Comparison of ENCODE assay signal across 1 fruit fly cellular context in genomic region chr3L:820332-820731, dm6.
TF ChIP-seq lines count a peak whose summit lies in the region.

No protein-coding gene starts in this region.

TF ChIP-seq in whole organism, embryonic, 481 proteins besides CTCF, POLR2A, EP300 and RAD21 (continued from another document and continues in another):
- no peak for TF ChIP-seq pan (optimal IDR thresholded peaks at IDR 0.05; lab: Kevin White, UChicago)
- TF ChIP-seq pan (GFP tag; optimal IDR thresholded peaks at IDR 0.05 in 1 of 2, IDR thresholded peaks at IDR 0.05 in 1 of 2) = peak in 1 of 2 experiments; percentile 80
- peak; percentile 38 for TF ChIP-seq al (GFP tag; IDR thresholded peaks at IDR 0.05; lab: Robert Waterston, UW)
- TF ChIP-seq Mad (GFP tag; optimal IDR thresholded peaks at IDR 0.05; lab: Kevin White, UChicago) = peak; percentile 46
- TF ChIP-seq Sox100B (GFP tag; optimal IDR thresholded peaks at IDR 0.05; lab: Kevin White, UChicago) = peak; percentile 78
- peak; percentile 53 for TF ChIP-seq odd (GFP tag; optimal IDR thresholded peaks at IDR 0.05; lab: Kevin White, UChicago)
- peak in 1 of 3 experiments; percentile 29 for TF ChIP-seq lola (GFP tag; optimal IDR thresholded peaks at IDR 0.05; lab: Kevin White, UChicago)
- peak; percentile 65 for TF ChIP-seq Fer3 (tag; optimal IDR thresholded peaks at IDR 0.05; lab: Kevin White, UChicago)
- TF ChIP-seq CG17186 (GFP tag; optimal IDR thresholded peaks at IDR 0.05; lab: Kevin White, UChicago) = no peak
- TF ChIP-seq E2f2 (GFP tag; IDR thresholded peaks at IDR 0.05; lab: Robert Waterston, UW) = peak; percentile 38; the same call in 1 of the 2 replicates
- peak; percentile 74 for TF ChIP-seq CG13424 (tag; optimal IDR thresholded peaks at IDR 0.05; lab: Kevin White, UChicago)
- TF ChIP-seq Hmx (GFP tag; optimal IDR thresholded peaks at IDR 0.05; lab: Kevin White, UChicago) = no peak
- TF ChIP-seq Side (GFP tag; optimal IDR thresholded peaks at IDR 0.05; lab: Kevin White, UChicago) = no peak
- peak; percentile 17 for TF ChIP-seq Ravus (GFP tag; IDR thresholded peaks at IDR 0.05; lab: Robert Waterston, UW)
- no peak for TF ChIP-seq eyg (GFP tag; optimal IDR thresholded peaks at IDR 0.05; lab: Kevin White, UChicago)
- TF ChIP-seq fru (optimal IDR thresholded peaks at IDR 0.05; lab: Kevin White, UChicago) = no peak
- TF ChIP-seq Jarid2 (GFP tag; optimal IDR thresholded peaks at IDR 0.05; lab: Kevin White, UChicago) = peak; percentile 35
- TF ChIP-seq Aef1 (GFP tag; IDR thresholded peaks at IDR 0.05; lab: Robert Waterston, UW) = peak; percentile 71
- TF ChIP-seq salm (tag; optimal IDR thresholded peaks at IDR 0.05; lab: Kevin White, UChicago) = peak; percentile 52
- no peak for TF ChIP-seq danr (GFP tag; IDR thresholded peaks at IDR 0.05; lab: Robert Waterston, UW)
- no peak for TF ChIP-seq aop (GFP tag; IDR thresholded peaks at IDR 0.05; lab: Robert Waterston, UW)
- peak; percentile 28 for TF ChIP-seq zf30C (GFP tag; optimal IDR thresholded peaks at IDR 0.05; lab: Kevin White, UChicago)
- peak; percentile 85 for TF ChIP-seq gem (tag; optimal IDR thresholded peaks at IDR 0.05; lab: Kevin White, UChicago)
- no peak for TF ChIP-seq pfk (GFP tag; optimal IDR thresholded peaks at IDR 0.05; lab: Kevin White, UChicago)
- no peak for TF ChIP-seq emc (GFP tag; optimal IDR thresholded peaks at IDR 0.05; lab: Kevin White, UChicago)
- TF ChIP-seq Ssrp (tag; optimal IDR thresholded peaks at IDR 0.05; lab: Kevin White, UChicago) = peak; percentile 76
- no peak for TF ChIP-seq CG16779 (GFP tag; IDR thresholded peaks at IDR 0.05; lab: Robert Waterston, UW)
- peak; percentile 20 for TF ChIP-seq jing (GFP tag; optimal IDR thresholded peaks at IDR 0.05; lab: Kevin White, UChicago)
- peak; percentile 86 for TF ChIP-seq CG31441 (GFP tag; IDR thresholded peaks at IDR 0.05; lab: Robert Waterston, UW)
- TF ChIP-seq CG10959 (GFP tag; IDR thresholded peaks at IDR 0.05; lab: Robert Waterston, UW) = no peak
- peak; percentile 24 for TF ChIP-seq Lhr (GFP tag; optimal IDR thresholded peaks at IDR 0.05; lab: Kevin White, UChicago)
- TF ChIP-seq dimm (GFP tag; IDR thresholded peaks at IDR 0.05; lab: Robert Waterston, UW) = peak; percentile 51; the same call in 1 of the 2 replicates
- TF ChIP-seq CG6765 (GFP tag; optimal IDR thresholded peaks at IDR 0.05; lab: Kevin White, UChicago) = no peak
- peak; percentile 69 for TF ChIP-seq Awh (GFP tag; IDR thresholded peaks at IDR 0.05; lab: Robert Waterston, UW)
- no peak for TF ChIP-seq pho (GFP tag; optimal IDR thresholded peaks at IDR 0.05; lab: Kevin White, UChicago)
- no peak for TF ChIP-seq CG7745 (tag; optimal IDR thresholded peaks at IDR 0.05; lab: Kevin White, UChicago)
- peak; percentile 54 for TF ChIP-seq CG1603 (tag; optimal IDR thresholded peaks at IDR 0.05; lab: Kevin White, UChicago)
- TF ChIP-seq CG5245 (GFP tag; optimal IDR thresholded peaks at IDR 0.05; lab: Kevin White, UChicago) = peak; percentile 41
- no peak; the same call in 1 of the 2 replicates for TF ChIP-seq CG14667 (GFP tag; IDR thresholded peaks at IDR 0.05; lab: Robert Waterston, UW)
- TF ChIP-seq ham (GFP tag; IDR thresholded peaks at IDR 0.05; lab: Robert Waterston, UW) = no peak
- TF ChIP-seq CG10979 (tag; optimal IDR thresholded peaks at IDR 0.05; lab: Kevin White, UChicago) = peak; percentile 74
- TF ChIP-seq ro (GFP tag; IDR thresholded peaks at IDR 0.05; lab: Robert Waterston, UW) = peak; percentile 17; the same call in 1 of the 2 replicates
- peak; percentile 78 for TF ChIP-seq Fer1 (GFP tag; optimal IDR thresholded peaks at IDR 0.05; lab: Kevin White, UChicago)
- TF ChIP-seq inv (GFP tag; IDR thresholded peaks at IDR 0.05; lab: Robert Waterston, UW; ENCODE audit: partially characterized antibody) = no peak
- TF ChIP-seq CG15479 (GFP tag; optimal IDR thresholded peaks at IDR 0.05; lab: Kevin White, UChicago) = no peak
- no peak for TF ChIP-seq crol (GFP tag; IDR thresholded peaks at IDR 0.05; lab: Robert Waterston, UW)
- TF ChIP-seq Mes4 (GFP tag; optimal IDR thresholded peaks at IDR 0.05; lab: Kevin White, UChicago) = peak; percentile 14
- peak; percentile 50; the same call in 1 of the 2 replicates for TF ChIP-seq chm (GFP tag; IDR thresholded peaks at IDR 0.05; lab: Robert Waterston, UW)
- peak; percentile 35; the same call in 1 of the 2 replicates for TF ChIP-seq CG6272 (GFP tag; IDR thresholded peaks at IDR 0.05; lab: Robert Waterston, UW)
- TF ChIP-seq D19B (GFP tag; optimal IDR thresholded peaks at IDR 0.05; lab: Kevin White, UChicago) = no peak
- TF ChIP-seq CG13624 (GFP tag; optimal IDR thresholded peaks at IDR 0.05; lab: Kevin White, UChicago) = no peak
- no peak for TF ChIP-seq stwl (tag; optimal IDR thresholded peaks at IDR 0.05; lab: Kevin White, UChicago)
- TF ChIP-seq Opbp (GFP tag; IDR thresholded peaks at IDR 0.05; lab: Robert Waterston, UW; ENCODE audit: partially characterized antibody) = no peak
- no peak for TF ChIP-seq trh (GFP tag; optimal IDR thresholded peaks at IDR 0.05; lab: Kevin White, UChicago)
- TF ChIP-seq Gsc (GFP tag; IDR thresholded peaks at IDR 0.05; lab: Robert Waterston, UW) = peak; percentile 57; the same call in 1 of the 2 replicates
- TF ChIP-seq CG32532 (GFP tag; IDR thresholded peaks at IDR 0.05; lab: Robert Waterston, UW) = peak; percentile 73
- no peak for TF ChIP-seq Doc3 (GFP tag; IDR thresholded peaks at IDR 0.05; lab: Robert Waterston, UW; ENCODE audit: partially characterized antibody)
- no peak for TF ChIP-seq z (GFP tag; IDR thresholded peaks at IDR 0.05; lab: Robert Waterston, UW)
- TF ChIP-seq wek (GFP tag; optimal IDR thresholded peaks at IDR 0.05; lab: Kevin White, UChicago) = no peak
- TF ChIP-seq ac (GFP tag; optimal IDR thresholded peaks at IDR 0.05; lab: Kevin White, UChicago) = no peak
- peak; percentile 68 for TF ChIP-seq lbe (GFP tag; optimal IDR thresholded peaks at IDR 0.05; lab: Kevin White, UChicago)
- TF ChIP-seq bcd (GFP tag; optimal IDR thresholded peaks at IDR 0.05; lab: Kevin White, UChicago) = peak; percentile 54
- TF ChIP-seq phol (tag; optimal IDR thresholded peaks at IDR 0.05; lab: Kevin White, UChicago) = peak; percentile 78
- TF ChIP-seq ranshi (GFP tag; IDR thresholded peaks at IDR 0.05; lab: Robert Waterston, UW) = peak; percentile 64
- TF ChIP-seq Mrtf (GFP tag; IDR thresholded peaks at IDR 0.05; lab: Robert Waterston, UW) = peak; percentile 76; the same call in 2 of the 3 replicates
- no peak for TF ChIP-seq Neu2 (GFP tag; optimal IDR thresholded peaks at IDR 0.05; lab: Kevin White, UChicago; ENCODE audit: borderline replicate concordance)
- peak; percentile 81 for TF ChIP-seq HLH3B (GFP tag; IDR thresholded peaks at IDR 0.05; lab: Robert Waterston, UW)
- no peak for TF ChIP-seq CG1792 (GFP tag; optimal IDR thresholded peaks at IDR 0.05; lab: Kevin White, UChicago)
- no peak for TF ChIP-seq shn (GFP tag; optimal IDR thresholded peaks at IDR 0.05; lab: Kevin White, UChicago)
- peak in 1 of 2 experiments; percentile 35 for TF ChIP-seq chif (GFP tag; optimal IDR thresholded peaks at IDR 0.05; lab: Kevin White, UChicago)
- TF ChIP-seq Ets97D (GFP tag; optimal IDR thresholded peaks at IDR 0.05; lab: Kevin White, UChicago) = no peak
- TF ChIP-seq dati (GFP tag; IDR thresholded peaks at IDR 0.05; lab: Robert Waterston, UW) = no peak
- TF ChIP-seq Oaz (GFP tag; IDR thresholded peaks at IDR 0.05; lab: Robert Waterston, UW) = peak; percentile 52; the same call in 1 of the 2 replicates
- no peak for TF ChIP-seq btn (GFP tag; optimal IDR thresholded peaks at IDR 0.05; lab: Kevin White, UChicago)
- no peak for TF ChIP-seq tup (GFP tag; optimal IDR thresholded peaks at IDR 0.05; lab: Kevin White, UChicago)
- TF ChIP-seq grn (GFP tag; optimal IDR thresholded peaks at IDR 0.05; lab: Kevin White, UChicago) = no peak
- no peak for TF ChIP-seq GATAe (GFP tag; conservative IDR thresholded peaks at IDR 0.05; lab: Robert Waterston, UW)
- TF ChIP-seq CG4282 (GFP tag; optimal IDR thresholded peaks at IDR 0.05; lab: Kevin White, UChicago) = no peak
- TF ChIP-seq CG43689 (GFP tag; IDR thresholded peaks at IDR 0.05; lab: Robert Waterston, UW) = peak; percentile 31; the same call in 1 of the 2 replicates
- TF ChIP-seq Dll (GFP tag; IDR thresholded peaks at IDR 0.05; lab: Robert Waterston, UW; ENCODE audit: partially characterized antibody) = no peak
- no peak for TF ChIP-seq Ets65A (GFP tag; lab: Kevin White, UChicago)
- peak; percentile 35 for TF ChIP-seq zen (tag; optimal IDR thresholded peaks at IDR 0.05; lab: Kevin White, UChicago)
- no peak for TF ChIP-seq Fer2 (tag; optimal IDR thresholded peaks at IDR 0.05; lab: Kevin White, UChicago)
- peak; percentile 87 for TF ChIP-seq tgo (GFP tag; IDR thresholded peaks at IDR 0.05; lab: Robert Waterston, UW)
- peak; percentile 78 for TF ChIP-seq CG10366 (GFP tag; IDR thresholded peaks at IDR 0.05; lab: Robert Waterston, UW)
- peak; percentile 31 for TF ChIP-seq CG15514 (GFP tag; optimal IDR thresholded peaks at IDR 0.05; lab: Kevin White, UChicago)
- TF ChIP-seq CG17568 (GFP tag; optimal IDR thresholded peaks at IDR 0.05; lab: Kevin White, UChicago) = peak; percentile 36
- TF ChIP-seq CG2199 (GFP tag; IDR thresholded peaks at IDR 0.05; lab: Robert Waterston, UW) = 0 out of 3 replicates have a peak, but pooled peaks have one; percentile 52
- TF ChIP-seq CG2712 (tag; optimal IDR thresholded peaks at IDR 0.05; lab: Kevin White, UChicago) = peak; percentile 71
- peak; percentile 78 for TF ChIP-seq CG7839 (tag; optimal IDR thresholded peaks at IDR 0.05; lab: Kevin White, UChicago)
- TF ChIP-seq gt (GFP tag; IDR thresholded peaks at IDR 0.05; lab: Robert Waterston, UW) = 0 out of 2 replicates have a peak, but pooled peaks have one; percentile 15
- peak; percentile 57 for TF ChIP-seq Six4 (GFP tag; optimal IDR thresholded peaks at IDR 0.05; lab: Kevin White, UChicago)
- no peak for TF ChIP-seq fu2 (GFP tag; optimal IDR thresholded peaks at IDR 0.05; lab: Kevin White, UChicago)
- TF ChIP-seq CG5180 (GFP tag; optimal IDR thresholded peaks at IDR 0.05; lab: Kevin White, UChicago) = peak; percentile 22
- no peak for TF ChIP-seq CHES-1-like (GFP tag; optimal IDR thresholded peaks at IDR 0.05; lab: Kevin White, UChicago)
- no peak for TF ChIP-seq CG17612 (GFP tag; IDR thresholded peaks at IDR 0.05; lab: Robert Waterston, UW)
- no peak for TF ChIP-seq Dp (GFP tag; optimal IDR thresholded peaks at IDR 0.05; lab: Kevin White, UChicago)
- TF ChIP-seq bowl (GFP tag; IDR thresholded peaks at IDR 0.05; lab: Robert Waterston, UW) = no peak
- TF ChIP-seq prd (optimal IDR thresholded peaks at IDR 0.05; lab: Kevin White, UChicago) = no peak
- peak; percentile 84 for TF ChIP-seq prd (GFP tag; IDR thresholded peaks at IDR 0.05; lab: Robert Waterston, UW)
- peak; percentile 57 for TF ChIP-seq CG10267 (tag; optimal IDR thresholded peaks at IDR 0.05; lab: Kevin White, UChicago)
- TF ChIP-seq Hr3 (GFP tag; optimal IDR thresholded peaks at IDR 0.05; lab: Kevin White, UChicago) = peak; percentile 70
- TF ChIP-seq otp (GFP tag; IDR thresholded peaks at IDR 0.05; lab: Robert Waterston, UW) = peak; percentile 70; the same call in 1 of the 3 replicates
- TF ChIP-seq CG12155 (GFP tag; optimal IDR thresholded peaks at IDR 0.05; lab: Kevin White, UChicago) = peak; percentile 36
- TF ChIP-seq CG14050 (GFP tag; IDR thresholded peaks at IDR 0.05; lab: Robert Waterston, UW) = peak; percentile 65
- peak; percentile 69 for TF ChIP-seq CG13296 (GFP tag; optimal IDR thresholded peaks at IDR 0.05; lab: Kevin White, UChicago)
- peak; percentile 69 for TF ChIP-seq CG17829 (tag; optimal IDR thresholded peaks at IDR 0.05; lab: Kevin White, UChicago)
- TF ChIP-seq CG8765 (GFP tag; IDR thresholded peaks at IDR 0.05; lab: Robert Waterston, UW) = peak; percentile 11; the same call in 1 of the 2 replicates
- peak; percentile 35; the same call in 1 of the 2 replicates for TF ChIP-seq CG11085 (GFP tag; IDR thresholded peaks at IDR 0.05; lab: Robert Waterston, UW)
- TF ChIP-seq CG13123 (GFP tag; optimal IDR thresholded peaks at IDR 0.05; lab: Kevin White, UChicago) = peak; percentile 16
- TF ChIP-seq MESR4 (GFP tag; optimal IDR thresholded peaks at IDR 0.05; lab: Kevin White, UChicago) = no peak
- peak; percentile 78 for TF ChIP-seq CG14014 (GFP tag; IDR thresholded peaks at IDR 0.05; lab: Robert Waterston, UW)
- TF ChIP-seq mld (GFP tag; IDR thresholded peaks at IDR 0.05; lab: Robert Waterston, UW; ENCODE audit: partially characterized antibody) = no peak
- no peak for TF ChIP-seq CG30020 (tag; optimal IDR thresholded peaks at IDR 0.05; lab: Kevin White, UChicago)
- no peak for TF ChIP-seq BEAF-32 (GFP tag; optimal IDR thresholded peaks at IDR 0.05; lab: Kevin White, UChicago)
- peak; percentile 63 for TF ChIP-seq tin (GFP tag; optimal IDR thresholded peaks at IDR 0.05; lab: Kevin White, UChicago)
- TF ChIP-seq CG6254 (GFP tag; optimal IDR thresholded peaks at IDR 0.05; lab: Kevin White, UChicago) = peak; percentile 44
- TF ChIP-seq CG6854 (GFP tag; optimal IDR thresholded peaks at IDR 0.05; lab: Kevin White, UChicago) = peak; percentile 28
- no peak for TF ChIP-seq fd64A (GFP tag; optimal IDR thresholded peaks at IDR 0.05; lab: Kevin White, UChicago)
- TF ChIP-seq CG11696 (GFP tag; IDR thresholded peaks at IDR 0.05; lab: Robert Waterston, UW) = peak; percentile 68
- TF ChIP-seq CG18619 (GFP tag; optimal IDR thresholded peaks at IDR 0.05; lab: Kevin White, UChicago) = peak; percentile 48
- TF ChIP-seq zfh2 (GFP tag; optimal IDR thresholded peaks at IDR 0.05; lab: Kevin White, UChicago) = no peak
- TF ChIP-seq HLHmδ (GFP tag; optimal IDR thresholded peaks at IDR 0.05; lab: Kevin White, UChicago) = no peak
- peak; percentile 47 for TF ChIP-seq CG17802 (tag; optimal IDR thresholded peaks at IDR 0.05; lab: Kevin White, UChicago)
- peak; percentile 57 for TF ChIP-seq CG30431 (GFP tag; optimal IDR thresholded peaks at IDR 0.05; lab: Kevin White, UChicago)
- peak; percentile 12 for TF ChIP-seq CG12071 (GFP tag; optimal IDR thresholded peaks at IDR 0.05; lab: Kevin White, UChicago)
- TF ChIP-seq CG18011 (GFP tag; optimal IDR thresholded peaks at IDR 0.05; lab: Kevin White, UChicago) = no peak
- no peak for TF ChIP-seq CG8089 (GFP tag; optimal IDR thresholded peaks at IDR 0.05; lab: Kevin White, UChicago)
- TF ChIP-seq CG9876 (GFP tag; optimal IDR thresholded peaks at IDR 0.05; lab: Kevin White, UChicago) = no peak
- peak; percentile 74 for TF ChIP-seq CG8388 (GFP tag; optimal IDR thresholded peaks at IDR 0.05; lab: Kevin White, UChicago)
- TF ChIP-seq CG34224 (GFP tag; IDR thresholded peaks at IDR 0.05; lab: Robert Waterston, UW; ENCODE audit: partially characterized antibody) = no peak
- TF ChIP-seq sens (GFP tag; lab: Kevin White, UChicago) = peak; percentile 92
- TF ChIP-seq gce (GFP tag; IDR thresholded peaks at IDR 0.05; lab: Robert Waterston, UW) = peak; percentile 73
